Worm (Caenorhabditis elegans): ENCODE data around the gene eak-7.

DNA sequence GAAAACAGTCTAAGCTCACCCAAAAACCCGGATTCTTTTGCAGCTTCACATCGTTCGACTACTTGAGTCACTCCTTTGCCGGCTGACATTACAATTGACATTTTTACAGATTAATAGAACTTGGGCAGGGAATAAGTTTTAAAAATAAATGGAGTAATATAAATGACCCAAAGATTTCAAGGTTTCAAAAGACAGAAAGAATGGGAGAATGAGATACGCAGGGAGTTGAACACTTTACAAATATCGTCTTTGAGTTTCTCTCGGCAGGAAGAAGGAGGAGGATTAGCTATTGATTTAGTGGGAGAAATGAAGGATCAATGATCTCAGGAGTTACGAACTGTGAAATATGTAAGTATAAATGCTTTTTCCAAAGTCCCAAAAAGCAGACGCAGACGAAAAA lies 20.2 kb upstream of the eak-7 start, which contains the start of gene K08E7.8:
- TF ChIP-seq ceh-82 (tag; optimal IDR thresholded peaks at IDR 0.05), result no peak
- no peak for TF ChIP-seq ZK546.5 (tag; optimal IDR thresholded peaks at IDR 0.05)
- TF ChIP-seq R02D3.7 (tag; optimal IDR thresholded peaks at IDR 0.05), result no peak
- TF ChIP-seq ama-1 (optimal IDR thresholded peaks at IDR 0.05), result no peak
- no peak for TF ChIP-seq nhr-10 (tag; optimal IDR thresholded peaks at IDR 0.05)
- no peak for TF ChIP-seq nhr-11 (tag; optimal IDR thresholded peaks at IDR 0.05)
- no peak for TF ChIP-seq skn-1 (tag; optimal IDR thresholded peaks at IDR 0.05)
- TF ChIP-seq nhr-77 (tag; optimal IDR thresholded peaks at IDR 0.05), result no peak
- TF ChIP-seq nhr-21 (tag; optimal IDR thresholded peaks at IDR 0.05), result no peak
- no peak for TF ChIP-seq C34F6.9 (tag; optimal IDR thresholded peaks at IDR 0.05)
- TF ChIP-seq nhr-129 (tag; optimal IDR thresholded peaks at IDR 0.05), result no peak
- TF ChIP-seq nhr-23 (tag; optimal IDR thresholded peaks at IDR 0.05), result no peak
- TF ChIP-seq nhr-237 (tag; optimal IDR thresholded peaks at IDR 0.05), result no peak
